Fruit fly (Drosophila melanogaster) whole organism, adult: ENCODE data around the gene Ncoa6.

ENCODE experiments used
- CG12768 ChIP-seq: fragments of 200-800 bp; sonication (Bioruptor generic); optimal IDR thresholded peaks from 2 replicates; lab custom pipeline; 2017; ENCODE audit warnings: missing biosample characterization, missing genetic modification characterization, mild to moderate bottlenecking, moderate library complexity, missing genetic modification reagents
- CG14711 ChIP-seq: fragments of 200-800 bp; sonication (Bioruptor generic); optimal IDR thresholded peaks from 2 replicates; lab custom pipeline; 2018; ENCODE audit warnings: missing biosample characterization, mild to moderate bottlenecking, missing genetic modification characterization, moderate library complexity
- CG1620 ChIP-seq: fragments of 200-800 bp; sonication (Bioruptor generic); optimal IDR thresholded peaks from 2 replicates; lab custom pipeline; 2016; ENCODE audit warnings: missing biosample characterization, missing genetic modification characterization
- CG33017 ChIP-seq: fragments of 200-800 bp; sonication (Bioruptor generic); optimal IDR thresholded peaks from 2 replicates; lab custom pipeline; 2018; ENCODE audit warnings: missing biosample characterization, mild to moderate bottlenecking, missing genetic modification characterization, moderate library complexity
- CG5204 ChIP-seq: fragments of 200-800 bp; sonication (Bioruptor generic); optimal IDR thresholded peaks from 2 replicates; lab custom pipeline; 2016; ENCODE audit warnings: missing biosample characterization, missing genetic modification characterization
- Hr96 ChIP-seq: fragments of 200-800 bp; sonication (Bioruptor generic); optimal IDR thresholded peaks from 2 replicates; lab custom pipeline; 2016; ENCODE audit warnings: missing biosample characterization, missing genetic modification characterization
- Mnt ChIP-seq: fragments of 200-800 bp; sonication (Bioruptor generic); optimal IDR thresholded peaks from 2 replicates; lab custom pipeline; 2016; ENCODE audit warnings: missing biosample characterization, mild to moderate bottlenecking, missing genetic modification characterization
- ovo ChIP-seq: fragments of 200-800 bp; sonication (Bioruptor generic); optimal IDR thresholded peaks from 2 replicates; lab custom pipeline; 2016; ENCODE audit warnings: missing biosample characterization, missing genetic modification characterization
- tj ChIP-seq: fragments of 200-800 bp; sonication (Bioruptor generic); optimal IDR thresholded peaks from 3 replicates; lab custom pipeline; 2017; ENCODE audit warnings: missing biosample characterization, mild to moderate bottlenecking, missing genetic modification characterization, moderate library complexity

DNA sequence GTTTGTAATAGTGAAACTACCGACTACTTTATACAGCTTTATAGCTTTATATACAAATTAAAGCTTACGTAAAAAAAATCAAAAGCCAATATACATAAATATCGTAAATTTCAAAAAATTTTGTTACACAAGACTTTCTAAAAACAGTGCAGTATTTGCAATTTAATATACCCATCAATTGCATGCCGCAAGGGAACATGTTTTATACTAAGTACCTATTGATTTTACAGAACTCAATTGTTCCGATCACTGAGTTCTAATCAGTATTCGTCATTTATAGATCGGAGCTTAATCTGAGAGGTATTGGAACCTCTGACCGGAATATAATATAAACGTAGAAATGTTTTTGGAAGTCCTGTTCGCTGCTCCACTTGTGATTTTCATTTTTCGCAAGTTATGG, 60.4 kb downstream of the Ncoa6 start, which contains the start of gene Cyp4ac2:
- TF ChIP-seq CG14711 (tag; lab: Kevin White, UChicago) (no peak), Mnt (GFP tag; lab: Kevin White, UChicago) (no peak), CG1620 (no peak), CG12768 (GFP tag; lab: Kevin White, UChicago) (no peak), tj (GFP tag; lab: Kevin White, UChicago) (no peak), CG5204 (no peak), Hr96 (GFP tag; lab: Kevin White, UChicago) (no peak), CG33017 (tag; lab: Kevin White, UChicago) (no peak), ovo (GFP tag; lab: Kevin White, UChicago) (no peak)
